Fruit fly (Drosophila melanogaster) Kc167 (cell line): ENCODE results near the gene tal-AA.

Experiments
- h ChIP-seq: fragments of >200 bp; optimal IDR thresholded peaks from 3 replicates; lab custom pipeline; 2018; ENCODE audit warnings: missing external identifiers
- insv ChIP-seq: fragments of >200 bp; optimal IDR thresholded peaks from 3 replicates; lab custom pipeline; 2018; ENCODE audit warnings: missing external identifiers
- psq ChIP-seq: fragments of >200 bp; optimal IDR thresholded peaks from 2 replicates; lab custom pipeline; 2017; ENCODE audit warnings: missing external identifiers
- ttk ChIP-seq: sonication (Bioruptor generic); optimal IDR thresholded peaks from 2 replicates; lab custom pipeline; 2017; ENCODE audit warnings: missing external identifiers

DNA sequence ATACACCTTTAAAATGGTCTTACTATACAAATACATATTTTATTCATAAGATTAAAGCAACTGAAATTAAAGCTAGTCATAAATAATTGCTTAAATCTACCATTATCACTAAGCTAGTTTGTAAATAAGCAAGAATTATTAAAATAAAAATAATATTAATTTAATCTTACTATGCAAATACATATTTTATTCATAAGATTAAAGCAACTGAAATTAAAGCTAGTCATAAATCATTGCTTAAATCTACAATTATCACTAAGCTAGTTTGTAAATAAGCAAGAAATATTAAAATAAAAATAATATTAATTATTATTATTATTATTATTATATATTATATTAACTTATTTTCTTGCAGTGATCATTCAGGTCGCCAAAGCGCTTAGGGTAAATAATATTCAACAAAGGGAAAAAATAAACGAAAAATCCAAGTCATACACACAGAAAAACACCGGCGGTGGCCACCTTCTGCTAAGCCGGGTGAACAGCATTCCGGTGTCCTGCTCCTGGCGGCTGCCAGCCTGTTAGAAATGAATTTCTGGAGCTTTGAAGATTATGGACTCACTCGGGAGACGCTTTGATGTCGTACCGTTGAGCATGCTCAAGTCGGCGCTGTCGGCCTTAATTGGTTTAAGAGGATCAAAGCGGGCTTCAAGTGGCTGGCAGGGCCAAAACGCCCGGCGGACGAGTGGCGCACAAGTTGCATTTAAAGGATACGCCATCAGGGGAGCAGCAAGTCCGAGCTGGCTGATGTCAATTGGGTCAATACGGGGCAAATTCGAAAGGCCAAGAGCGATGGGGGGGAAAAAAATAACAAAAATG is 8.8 kb upstream of the tal-AA start:
- no peak for TF ChIP-seq psq (lab: Kevin White, UChicago)
- no peak for TF ChIP-seq ttk (lab: Kevin White, UChicago)
- TF ChIP-seq insv (lab: Kevin White, UChicago) = no peak
- no peak for TF ChIP-seq h (lab: Kevin White, UChicago)
